Worm (Caenorhabditis elegans): Measurements from ENCODE around the gene clec-186.

- TF ChIP-seq unc-39 (tag; optimal IDR thresholded peaks at IDR 0.05): no peak
- TF ChIP-seq snpc-4 (tag; optimal IDR thresholded peaks at IDR 0.05): no peak
- TF ChIP-seq ham-2 (GFP tag; optimal IDR thresholded peaks at IDR 0.05): no peak
Measured at ce11 chrIV:12840873-12841272, 25.0 kb upstream of the clec-186 start.
